Fruit fly (Drosophila melanogaster) whole organism, prepupa: ENCODE data around the gene sau.
A peak's percentile ranks its signal among the peaks of the same experiment; 100 is the strongest.

Source experiments
- Blimp-1 ChIP-seq: fragments of 200-800 bp; sonication (Bioruptor generic); optimal IDR thresholded peaks from 3 replicates; lab custom pipeline; 2017; ENCODE audit warnings: missing biosample characterization, missing genetic modification characterization, mild to moderate bottlenecking, moderate library complexity, missing genetic modification reagents
- CG10631 ChIP-seq: fragments of 200-800 bp; sonication (Bioruptor generic); optimal IDR thresholded peaks from 2 replicates; lab custom pipeline; 2016; ENCODE audit warnings: missing biosample characterization, missing genetic modification characterization
- CG10669 ChIP-seq: fragments of 200-800 bp; sonication (Bioruptor generic); optimal IDR thresholded peaks from 3 replicates; lab custom pipeline; 2018; ENCODE audit warnings: missing biosample characterization, mild to moderate bottlenecking, missing genetic modification characterization, moderate library complexity
- CG11294 ChIP-seq: fragments of 200-800 bp; sonication (Bioruptor generic); IDR thresholded peaks from 2 replicates; pipeline ENCODE4 v1.3.6; 2022; ENCODE audit warnings: missing biosample characterization, missing genetic modification characterization
- CG11762 ChIP-seq: fragments of 200-800 bp; sonication (Bioruptor generic); optimal IDR thresholded peaks from 3 replicates; lab custom pipeline; 2016; ENCODE audit warnings: missing biosample characterization, missing genetic modification characterization; ENCODE audit not compliant: insufficient read depth
- CG11902 ChIP-seq: fragments of 200-800 bp; sonication (Bioruptor generic); optimal IDR thresholded peaks from 3 replicates; lab custom pipeline; 2016; ENCODE audit warnings: missing biosample characterization, missing genetic modification characterization
- CG1621 ChIP-seq: fragments of 200-800 bp; sonication (Bioruptor generic); optimal IDR thresholded peaks from 3 replicates; lab custom pipeline; 2018; ENCODE audit warnings: missing biosample characterization, mild to moderate bottlenecking, missing genetic modification characterization
- CG16779 ChIP-seq: fragments of 200-800 bp; sonication (Bioruptor generic); optimal IDR thresholded peaks from 3 replicates; lab custom pipeline; 2017; ENCODE audit warnings: missing biosample characterization, mild to moderate bottlenecking, missing genetic modification characterization
- CG3032 ChIP-seq: fragments of 200-800 bp; optimal IDR thresholded peaks from 2 replicates; lab custom pipeline; 2019; ENCODE audit warnings: missing biosample characterization, mild to moderate bottlenecking, missing genetic modification characterization, moderate library complexity
- CG3919 ChIP-seq: fragments of 200-800 bp; sonication (Bioruptor generic); optimal IDR thresholded peaks from 3 replicates; lab custom pipeline; 2016; ENCODE audit warnings: missing biosample characterization, missing genetic modification characterization
- CG4318 ChIP-seq: fragments of 200-800 bp; sonication (Bioruptor generic); optimal IDR thresholded peaks from 3 replicates; lab custom pipeline; 2017; ENCODE audit warnings: missing biosample characterization, mild to moderate bottlenecking, missing genetic modification characterization
- CG6163 ChIP-seq: fragments of 200-800 bp; sonication (Bioruptor generic); IDR thresholded peaks from 3 replicates; pipeline ENCODE4 v1.3.6; 2022; ENCODE audit warnings: missing biosample characterization, missing genetic modification characterization
- CG6276 ChIP-seq: fragments of 200-800 bp; sonication (Bioruptor generic); optimal IDR thresholded peaks from 2 replicates; lab custom pipeline; 2017; ENCODE audit warnings: missing biosample characterization, mild to moderate bottlenecking, missing genetic modification characterization
- CG6854 ChIP-seq: fragments of 200-800 bp; sonication (Bioruptor generic); optimal IDR thresholded peaks from 2 replicates; lab custom pipeline; 2017; ENCODE audit warnings: missing biosample characterization, mild to moderate bottlenecking, missing genetic modification characterization
- CG7368 ChIP-seq: fragments of 200-800 bp; sonication (Bioruptor generic); optimal IDR thresholded peaks from 3 replicates; lab custom pipeline; 2016; ENCODE audit warnings: missing biosample characterization, missing genetic modification characterization
- CG8119 ChIP-seq: fragments of 200-800 bp; sonication (Bioruptor generic); IDR thresholded peaks from 3 replicates; pipeline ENCODE4 v1.3.6; 2022; ENCODE audit warnings: missing biosample characterization, missing genetic modification characterization
- CG8319 ChIP-seq: fragments of 200-800 bp; sonication (Bioruptor generic); optimal IDR thresholded peaks from 3 replicates; lab custom pipeline; 2016; ENCODE audit warnings: missing biosample characterization, missing genetic modification characterization
- CG8632 ChIP-seq: fragments of 200-800 bp; sonication (Bioruptor generic); optimal IDR thresholded peaks from 3 replicates; lab custom pipeline; 2016; ENCODE audit warnings: missing biosample characterization, missing genetic modification characterization
- CG9139 ChIP-seq: fragments of 200-800 bp; sonication (Bioruptor generic); optimal IDR thresholded peaks from 3 replicates; lab custom pipeline; 2017; ENCODE audit warnings: missing biosample characterization, mild to moderate bottlenecking, missing genetic modification characterization
- Eip78C ChIP-seq: fragments of 200-800 bp; sonication (Bioruptor generic); peaks from one replicate; lab custom pipeline; 2016; ENCODE audit warnings: missing biosample characterization, missing genetic modification characterization
- Eip93F ChIP-seq: fragments of 200-800 bp; sonication (Bioruptor generic); optimal IDR thresholded peaks from 2 replicates; lab custom pipeline; 2016; ENCODE audit warnings: missing biosample characterization, mild to moderate bottlenecking, missing genetic modification characterization
- Ets21C ChIP-seq: fragments of 200-800 bp; sonication (Bioruptor generic); optimal IDR thresholded peaks from 3 replicates; lab custom pipeline; 2016; ENCODE audit warnings: missing biosample characterization, missing genetic modification characterization
- Ets96B ChIP-seq: fragments of 200-800 bp; optimal IDR thresholded peaks from 2 replicates; lab custom pipeline; 2019; ENCODE audit warnings: missing biosample characterization, mild to moderate bottlenecking, missing genetic modification characterization, moderate library complexity
- Gug ChIP-seq: fragments of 200-800 bp; sonication (Bioruptor generic); IDR thresholded peaks from 2 replicates; pipeline ENCODE4 v1.3.6; 2022; ENCODE audit warnings: missing biosample characterization, missing genetic modification characterization
- Hr38 ChIP-seq: sonication (Bioruptor generic); optimal IDR thresholded peaks from 2 replicates; lab custom pipeline; 2016; ENCODE audit warnings: missing biosample characterization, missing genetic modification characterization
- Hr39 ChIP-seq: fragments of 200-800 bp; sonication (Bioruptor generic); optimal IDR thresholded peaks from 2 replicates; lab custom pipeline; 2016; ENCODE audit warnings: missing biosample characterization, missing genetic modification characterization
- Hr4 ChIP-seq: fragments of 200-800 bp; sonication (Bioruptor generic); optimal IDR thresholded peaks from 3 replicates; lab custom pipeline; 2016; ENCODE audit warnings: missing biosample characterization, missing genetic modification characterization
- Lpt ChIP-seq: fragments of 200-800 bp; sonication (Bioruptor generic); optimal IDR thresholded peaks from 3 replicates; lab custom pipeline; 2016; ENCODE audit warnings: missing biosample characterization, missing genetic modification characterization
- Met ChIP-seq: fragments of 200-800 bp; sonication (Bioruptor generic); optimal IDR thresholded peaks from 3 replicates; lab custom pipeline; 2016; ENCODE audit warnings: missing biosample characterization, missing genetic modification characterization
- OdsH ChIP-seq: fragments of 200-800 bp; sonication (Bioruptor generic); optimal IDR thresholded peaks from 3 replicates; lab custom pipeline; 2016; ENCODE audit warnings: missing biosample characterization, missing genetic modification characterization
- Smox ChIP-seq: fragments of 200-800 bp; sonication (Bioruptor generic); optimal IDR thresholded peaks from 3 replicates; lab custom pipeline; 2016; ENCODE audit warnings: missing biosample characterization, missing genetic modification characterization
- Sox102F ChIP-seq: fragments of 200-800 bp; sonication (Bioruptor generic); optimal IDR thresholded peaks from 2 replicates; lab custom pipeline; 2016; ENCODE audit warnings: missing biosample characterization, mild to moderate bottlenecking, missing genetic modification characterization
- Sox14 ChIP-seq: fragments of 200-800 bp; sonication (Bioruptor generic); optimal IDR thresholded peaks from 3 replicates; lab custom pipeline; 2016; ENCODE audit warnings: missing biosample characterization, missing genetic modification characterization
- achi ChIP-seq: fragments of 200-800 bp; sonication (Bioruptor generic); optimal IDR thresholded peaks from 3 replicates; lab custom pipeline; 2016; ENCODE audit warnings: missing biosample characterization, missing genetic modification characterization
- acj6 ChIP-seq: fragments of 200-800 bp; sonication (Bioruptor generic); optimal IDR thresholded peaks from 3 replicates; lab custom pipeline; 2016; ENCODE audit warnings: missing biosample characterization, missing genetic modification characterization
- cyc ChIP-seq: fragments of 200-800 bp; sonication (Bioruptor generic); optimal IDR thresholded peaks from 3 replicates; lab custom pipeline; 2016; ENCODE audit warnings: missing biosample characterization, missing genetic modification characterization
- dac ChIP-seq: fragments of 200-800 bp; sonication (Bioruptor generic); optimal IDR thresholded peaks from 2 replicates; lab custom pipeline; 2017; ENCODE audit warnings: missing biosample characterization, mild to moderate bottlenecking, missing genetic modification characterization
- dsx ChIP-seq: fragments of 200-800 bp; optimal IDR thresholded peaks from 3 replicates; lab custom pipeline; 2019; ENCODE audit warnings: missing biosample characterization, mild to moderate bottlenecking, missing genetic modification characterization, moderate library complexity; ENCODE audit not compliant: poor library complexity, severe bottlenecking
- fd59A ChIP-seq: fragments of 200-800 bp; sonication (Bioruptor generic); optimal IDR thresholded peaks from 2 replicates; lab custom pipeline; 2017; ENCODE audit warnings: missing biosample characterization, mild to moderate bottlenecking, missing genetic modification characterization, missing genetic modification reagents
- fkh ChIP-seq: fragments of 200-800 bp; sonication (Bioruptor generic); optimal IDR thresholded peaks from 3 replicates; lab custom pipeline; 2017; ENCODE audit warnings: missing biosample characterization, mild to moderate bottlenecking, missing genetic modification characterization, moderate library complexity
- lz ChIP-seq: fragments of 200-800 bp; sonication (Bioruptor generic); optimal IDR thresholded peaks from 3 replicates; lab custom pipeline; 2016; ENCODE audit warnings: missing biosample characterization, missing genetic modification characterization
- net ChIP-seq: fragments of 200-800 bp; sonication (Bioruptor generic); optimal IDR thresholded peaks from 3 replicates; lab custom pipeline; 2016; ENCODE audit warnings: missing biosample characterization, missing genetic modification characterization
- pdm3 ChIP-seq: fragments of 200-800 bp; sonication (Bioruptor generic); optimal IDR thresholded peaks from 3 replicates; lab custom pipeline; 2016; ENCODE audit warnings: missing biosample characterization, missing genetic modification characterization
- ss ChIP-seq, 2 experiments: fragments of 200-800 bp; sonication (Bioruptor generic); optimal IDR thresholded peaks; 2 replicates in 1 of 2; 3 replicates in 1 of 2; lab custom pipeline; 2017 to 2018; ENCODE audit warnings: mild to moderate bottlenecking in 2 of 2, missing biosample characterization in 2 of 2, missing genetic modification characterization in 2 of 2, moderate library complexity in 1 of 2
- svp ChIP-seq: fragments of 200-800 bp; sonication (Bioruptor generic); peaks from one replicate; lab custom pipeline; 2016; ENCODE audit warnings: missing biosample characterization, missing genetic modification characterization
- topi ChIP-seq: fragments of 200-800 bp; sonication (Bioruptor generic); optimal IDR thresholded peaks from 3 replicates; lab custom pipeline; 2016; ENCODE audit warnings: missing biosample characterization, missing genetic modification characterization
- vri ChIP-seq: fragments of 200-800 bp; sonication (Bioruptor generic); optimal IDR thresholded peaks from 3 replicates; lab custom pipeline; 2016; ENCODE audit warnings: missing biosample characterization, mild to moderate bottlenecking, missing genetic modification characterization

sau gene

dm6 chr2L:2179366-2179765, 46.8 kb upstream of the sau start:
- TF ChIP-seq Gug (GFP tag; lab: Robert Waterston, UW) (no peak), fkh (GFP tag; lab: Kevin White, UChicago) (peak; percentile 34), Hr39 (no peak), CG11902 (GFP tag; lab: Kevin White, UChicago) (no peak), dac (GFP tag; lab: Kevin White, UChicago) (no peak), svp (no peak), Smox (GFP tag; lab: Kevin White, UChicago) (no peak), topi (no peak), CG11762 (GFP tag; lab: Kevin White, UChicago) (no peak), Ets96B (tag; lab: Kevin White, UChicago) (no peak), CG4318 (GFP tag; lab: Kevin White, UChicago) (no peak), vri (GFP tag; lab: Kevin White, UChicago) (peak; percentile 19), CG9139 (GFP tag; lab: Kevin White, UChicago) (no peak), Met (GFP tag; lab: Kevin White, UChicago) (no peak), ss (GFP tag; optimal IDR thresholded peaks at IDR 0.05; lab: Kevin White, UChicago) (no peak)

dm6 chr2L:2180120-2180539, 46.0 kb upstream of the sau start:
- TF ChIP-seq CG10631 (GFP tag; lab: Kevin White, UChicago): peak; percentile 83
- peak; percentile 68 for TF ChIP-seq CG6854 (GFP tag; lab: Kevin White, UChicago)
- TF ChIP-seq dac (GFP tag; lab: Kevin White, UChicago): peak; percentile 65
- peak; percentile 77 for TF ChIP-seq CG7368 (GFP tag; lab: Kevin White, UChicago)
- TF ChIP-seq CG1621 (tag; lab: Kevin White, UChicago): peak; percentile 84
- peak; percentile 76 for TF ChIP-seq CG11294
- TF ChIP-seq fkh (GFP tag; lab: Kevin White, UChicago): peak; percentile 16
- TF ChIP-seq Hr4 (GFP tag; lab: Kevin White, UChicago): peak; percentile 82
- TF ChIP-seq CG3919 (GFP tag; lab: Kevin White, UChicago): peak; percentile 88
- peak; percentile 83 for TF ChIP-seq CG10669
- peak; percentile 78 for TF ChIP-seq Gug (GFP tag; lab: Robert Waterston, UW)
- peak; percentile 71 for TF ChIP-seq CG9139 (GFP tag; lab: Kevin White, UChicago)
- peak; percentile 84 for TF ChIP-seq acj6 (GFP tag; lab: Kevin White, UChicago)
- peak; percentile 87 for TF ChIP-seq OdsH
- TF ChIP-seq Sox14 (GFP tag; lab: Kevin White, UChicago): peak; percentile 82
- no peak for TF ChIP-seq Hr38
- TF ChIP-seq Smox (GFP tag; lab: Kevin White, UChicago): peak; percentile 79
- TF ChIP-seq CG4318 (GFP tag; lab: Kevin White, UChicago): peak; percentile 78
- TF ChIP-seq Hr39: peak; percentile 70
- peak; percentile 72 for TF ChIP-seq CG8319 (GFP tag; lab: Kevin White, UChicago)
- peak; percentile 79 for TF ChIP-seq cyc (GFP tag; lab: Kevin White, UChicago)
- peak; percentile 81 for TF ChIP-seq Lpt (GFP tag; lab: Kevin White, UChicago)
- peak; percentile 86 for TF ChIP-seq pdm3 (GFP tag; lab: Kevin White, UChicago)
- TF ChIP-seq CG8119 (GFP tag; lab: Robert Waterston, UW): peak; percentile 91
- peak; percentile 84 for TF ChIP-seq CG8632
- peak; percentile 96 for TF ChIP-seq Eip78C (GFP tag; lab: Kevin White, UChicago)
- peak; percentile 72 to 83 for TF ChIP-seq ss (GFP tag; optimal IDR thresholded peaks at IDR 0.05; lab: Kevin White, UChicago)
- peak; percentile 86 for TF ChIP-seq CG3032 (tag; lab: Kevin White, UChicago)
- no peak for TF ChIP-seq Eip93F
- TF ChIP-seq Ets21C: peak; percentile 54
- peak; percentile 89 for TF ChIP-seq Ets96B (tag; lab: Kevin White, UChicago)
- peak; percentile 84 for TF ChIP-seq dsx (GFP tag; lab: Kevin White, UChicago)
- TF ChIP-seq CG11762 (GFP tag; lab: Kevin White, UChicago): peak; percentile 71
- TF ChIP-seq CG6276 (GFP tag; lab: Kevin White, UChicago): peak; percentile 84
- peak; percentile 94 for TF ChIP-seq svp
- peak; percentile 72 for TF ChIP-seq CG16779 (tag; lab: Kevin White, UChicago)
- peak; percentile 80 for TF ChIP-seq Sox102F (GFP tag; lab: Kevin White, UChicago)
- peak; percentile 82 for TF ChIP-seq fd59A (GFP tag; lab: Kevin White, UChicago)
- TF ChIP-seq Blimp-1 (GFP tag; lab: Kevin White, UChicago): peak; percentile 12
- TF ChIP-seq CG11902 (GFP tag; lab: Kevin White, UChicago): peak; percentile 73
- peak; percentile 81 for TF ChIP-seq lz
- TF ChIP-seq Met (GFP tag; lab: Kevin White, UChicago): peak; percentile 76
- TF ChIP-seq CG6163 (GFP tag; lab: Robert Waterston, UW): peak; percentile 94
- TF ChIP-seq net: peak; percentile 83
- peak; percentile 89 for TF ChIP-seq achi
- TF ChIP-seq vri (GFP tag; lab: Kevin White, UChicago): peak; percentile 55
